Worm (Caenorhabditis elegans) whole organism, L4 larva: ENCODE measurements around the gene ZK822.1.

Experiments
- T26A8.4 ChIP-seq: fragments of 200-800 bp; sonication (Bioruptor generic); IDR thresholded peaks from 2 replicates; pipeline ENCODE4 v1.3.6; 2022; ENCODE audit warnings: missing genetic modification characterization, missing compliant biosample characterization
- ces-1 ChIP-seq: fragments of 150-350 bp; sonication (generic microtip); optimal IDR thresholded peaks from 4 replicates; lab custom pipeline; 2014; ENCODE audit warnings: missing biosample characterization, missing genetic modification reagents, missing genetic modification characterization
- egl-43 ChIP-seq: fragments of 200-800 bp; sonication (Bioruptor generic); IDR thresholded peaks from 2 replicates; pipeline ENCODE4 v1.3.6; 2022; ENCODE audit warnings: missing genetic modification reagents, missing genetic modification characterization, missing compliant biosample characterization
- lin-39 ChIP-seq: fragments of 150-350 bp; optimal IDR thresholded peaks from 2 replicates; lab custom pipeline; 2014; ENCODE audit warnings: missing biosample characterization, missing genetic modification reagents, missing genetic modification characterization
- nhr-11 ChIP-seq: fragments of 150-350 bp; optimal IDR thresholded peaks from 2 replicates; lab custom pipeline; 2014; ENCODE audit warnings: missing biosample characterization, missing genetic modification characterization
- set-16 ChIP-seq: fragments of 200-800 bp; sonication (Bioruptor generic); IDR thresholded peaks from 2 replicates; pipeline ENCODE4 v1.3.6; 2022; ENCODE audit warnings: missing genetic modification reagents, missing genetic modification characterization, missing compliant biosample characterization
- snpc-4 ChIP-seq: fragments of 150-350 bp; optimal IDR thresholded peaks from 2 replicates; lab custom pipeline; 2014; ENCODE audit warnings: missing biosample characterization, missing genetic modification characterization
- spr-1 ChIP-seq: sonication (generic microtip); optimal IDR thresholded peaks from 2 replicates; lab custom pipeline; 2016; ENCODE audit warnings: mild to moderate bottlenecking, missing genetic modification characterization, missing compliant biosample characterization
- spr-3 ChIP-seq: fragments of 200-800 bp; sonication (Bioruptor generic); optimal IDR thresholded peaks from 2 replicates; lab custom pipeline; 2018; ENCODE audit warnings: mild to moderate bottlenecking, missing genetic modification characterization, missing compliant biosample characterization
- zfp-3 ChIP-seq: fragments of 200-800 bp; sonication (Bioruptor generic); conservative IDR thresholded peaks from 2 replicates; pipeline ENCODE4 v1.3.6; 2022; ENCODE audit warnings: missing genetic modification reagents, missing genetic modification characterization, missing compliant biosample characterization
- zip-2 ChIP-seq: fragments of 150-350 bp; optimal IDR thresholded peaks from 2 replicates; lab custom pipeline; 2014; ENCODE audit warnings: missing biosample characterization, missing genetic modification characterization
- ztf-11 ChIP-seq: fragments of 150-350 bp; optimal IDR thresholded peaks from 2 replicates; lab custom pipeline; 2014; ENCODE audit warnings: missing biosample characterization, missing genetic modification characterization

ce11 chrIV:11959573-11959972, 37.6 kb upstream of the ZK822.1 start, which contains the start of gene tgt-1:
- TF ChIP-seq zip-2 (tag; lab: Kevin White, UChicago) (no peak), zfp-3 (GFP tag; lab: Robert Waterston, UW) (no peak), set-16 (GFP tag; lab: Robert Waterston, UW) (no peak), egl-43 (GFP tag; lab: Robert Waterston, UW) (no peak), nhr-11 (no peak), T26A8.4 (GFP tag; lab: Robert Waterston, UW) (no peak), spr-1 (tag; lab: Kevin White, UChicago) (no peak), snpc-4 (tag; lab: Kevin White, UChicago) (no peak), lin-39 (no peak), ces-1 (GFP tag; lab: Kevin White, UChicago) (no peak), ztf-11 (no peak), spr-3 (GFP tag; lab: Kevin White, UChicago) (no peak)
